Fruit fly (Drosophila melanogaster): ENCODE measurements around the gene CG33269.

CG33269 gene

DNA sequence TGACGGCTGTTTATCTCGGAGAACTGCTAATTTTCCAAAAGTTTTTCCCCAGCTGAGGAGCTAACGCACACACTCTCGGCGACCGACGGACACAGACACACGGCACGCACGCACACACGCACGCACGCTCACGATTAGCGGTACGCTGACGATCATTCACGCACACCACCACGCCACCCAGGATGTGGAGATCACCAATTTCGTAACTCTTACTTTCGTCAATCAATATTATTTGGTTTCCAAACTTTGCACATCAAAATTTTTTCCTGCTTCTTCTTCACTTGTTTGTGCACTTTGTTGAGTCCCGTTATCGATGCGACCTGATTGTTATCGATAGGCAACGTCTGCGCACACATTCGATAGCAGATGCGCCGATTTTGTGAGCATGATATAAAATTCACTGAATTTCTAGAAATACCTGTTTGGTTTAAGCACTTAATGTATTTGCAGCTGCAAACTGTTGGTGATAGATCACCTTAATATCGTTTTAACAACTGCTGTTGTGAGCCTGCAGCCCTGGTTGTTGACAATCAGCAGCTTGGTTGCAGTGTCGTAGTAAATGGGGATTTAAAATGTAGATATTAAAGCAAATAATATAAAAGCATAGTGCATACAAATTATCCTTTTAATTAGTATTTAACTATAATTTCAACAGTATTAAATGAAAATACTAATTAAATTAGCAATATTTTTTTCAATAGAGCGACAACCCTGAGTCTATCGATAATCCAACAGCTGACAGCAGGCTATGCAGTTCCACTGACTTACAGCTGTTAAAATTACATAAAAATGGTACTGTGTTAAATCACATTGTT lies 19.8 kb downstream of the CG33269 start, which contains the start of the genes CG7394 and Mob2 (continued):
- TF ChIP-seq psq (GFP tag; optimal IDR thresholded peaks at IDR 0.05) (peak; percentile 88), rgr (GFP tag; optimal IDR thresholded peaks at IDR 0.05) (peak; percentile 96), Vsx2 (GFP tag; optimal IDR thresholded peaks at IDR 0.05; ENCODE audit: partially characterized antibody) (no peak), N (GFP tag; optimal IDR thresholded peaks at IDR 0.05) (peak; percentile 2), dl (GFP tag; optimal IDR thresholded peaks at IDR 0.05; ENCODE audit: insufficient read depth in 1 of 2, partially characterized antibody in 2 of 2) (no peak), foxo (GFP tag; optimal IDR thresholded peaks at IDR 0.05) (peak; percentile 23 to 92)

DNA sequence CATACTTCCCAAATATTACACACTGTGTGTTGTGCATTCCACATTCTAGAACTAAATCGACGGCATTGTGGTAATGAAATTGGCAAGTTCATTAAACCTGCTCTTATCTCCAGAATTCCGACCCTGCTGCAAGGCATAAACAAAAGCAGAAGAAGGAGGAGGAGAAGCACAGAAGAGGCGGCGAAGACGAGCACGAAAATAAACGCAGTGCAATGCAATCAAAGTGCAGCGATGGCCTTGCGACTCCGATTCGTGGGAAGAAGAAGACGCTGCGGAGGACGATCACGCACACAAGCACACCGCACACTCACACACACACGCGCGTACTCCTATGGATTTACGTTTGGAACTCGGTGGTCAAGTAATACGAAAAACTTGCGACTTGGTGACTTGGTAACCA lies 21.1 kb downstream of the CG33269 start:
- TF ChIP-seq Jra (GFP tag; optimal IDR thresholded peaks at IDR 0.05) = no peak
- TF ChIP-seq Rel (GFP tag; optimal IDR thresholded peaks at IDR 0.05) = no peak
- peak; percentile 53 for TF ChIP-seq Rel (tag; optimal IDR thresholded peaks at IDR 0.05)
- peak; percentile 89 for TF ChIP-seq psq (GFP tag; optimal IDR thresholded peaks at IDR 0.05)
- no peak for TF ChIP-seq sage (GFP tag; optimal IDR thresholded peaks at IDR 0.05)

DNA sequence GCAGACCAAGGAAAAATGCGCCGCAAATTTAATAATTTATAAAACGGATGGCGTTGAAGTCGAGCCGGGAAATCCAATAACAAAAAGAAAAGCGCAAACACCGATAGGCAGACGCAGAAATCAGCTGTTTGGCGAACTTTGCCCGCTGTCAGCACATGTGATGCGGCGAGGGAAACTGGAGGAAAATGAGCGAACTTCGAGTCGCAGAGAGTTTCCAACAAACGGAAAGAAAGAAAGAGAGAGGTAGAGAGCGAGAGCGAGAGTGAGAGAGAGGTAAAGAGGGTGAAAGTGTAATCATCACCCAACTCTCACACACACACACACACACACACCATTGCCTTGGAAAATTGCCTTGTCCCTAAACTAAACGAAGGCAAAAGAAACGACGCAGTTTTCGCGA lies 24.8 kb downstream of the CG33269 start:
- no peak for TF ChIP-seq Hnf4 (GFP tag; optimal IDR thresholded peaks at IDR 0.05)

DNA sequence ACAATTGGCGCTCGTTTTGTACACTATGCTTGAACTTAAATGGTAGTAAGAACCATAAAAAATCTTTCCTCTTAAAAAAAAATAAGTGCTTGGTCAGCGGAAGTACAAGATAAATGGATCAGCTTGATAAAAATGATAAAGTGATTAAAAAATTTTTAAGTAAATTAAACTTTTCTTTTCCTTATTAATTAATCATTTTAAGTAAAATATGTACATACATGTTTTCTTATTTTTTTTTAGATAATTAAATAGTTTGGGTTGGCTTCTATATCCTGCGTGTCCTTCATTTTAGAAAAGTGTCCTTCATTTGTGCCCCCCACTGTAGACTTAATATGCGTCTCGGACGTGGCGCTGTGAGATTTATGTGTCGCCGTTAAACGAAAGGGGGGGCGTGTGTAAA lies 25.4 kb downstream of the CG33269 start:
- TF ChIP-seq br (GFP tag; optimal IDR thresholded peaks at IDR 0.05) (no peak), CrebA (GFP tag; optimal IDR thresholded peaks at IDR 0.05; ENCODE audit: borderline replicate concordance) (no peak), sv (GFP tag; optimal IDR thresholded peaks at IDR 0.05) (peak; percentile 17), GATAd (GFP tag; optimal IDR thresholded peaks at IDR 0.05) (no peak), Mio (GFP tag; optimal IDR thresholded peaks at IDR 0.05) (no peak), dl (GFP tag; optimal IDR thresholded peaks at IDR 0.05; ENCODE audit: insufficient read depth in 1 of 2, partially characterized antibody in 2 of 2) (no peak), Hr78 (GFP tag; optimal IDR thresholded peaks at IDR 0.05) (no peak), jim (GFP tag; optimal IDR thresholded peaks at IDR 0.05) (no peak), dsf (GFP tag; optimal IDR thresholded peaks at IDR 0.05; ENCODE audit: borderline replicate concordance) (no peak), fru (GFP tag; optimal IDR thresholded peaks at IDR 0.05) (peak; percentile 15), sage (GFP tag; optimal IDR thresholded peaks at IDR 0.05) (no peak)

DNA sequence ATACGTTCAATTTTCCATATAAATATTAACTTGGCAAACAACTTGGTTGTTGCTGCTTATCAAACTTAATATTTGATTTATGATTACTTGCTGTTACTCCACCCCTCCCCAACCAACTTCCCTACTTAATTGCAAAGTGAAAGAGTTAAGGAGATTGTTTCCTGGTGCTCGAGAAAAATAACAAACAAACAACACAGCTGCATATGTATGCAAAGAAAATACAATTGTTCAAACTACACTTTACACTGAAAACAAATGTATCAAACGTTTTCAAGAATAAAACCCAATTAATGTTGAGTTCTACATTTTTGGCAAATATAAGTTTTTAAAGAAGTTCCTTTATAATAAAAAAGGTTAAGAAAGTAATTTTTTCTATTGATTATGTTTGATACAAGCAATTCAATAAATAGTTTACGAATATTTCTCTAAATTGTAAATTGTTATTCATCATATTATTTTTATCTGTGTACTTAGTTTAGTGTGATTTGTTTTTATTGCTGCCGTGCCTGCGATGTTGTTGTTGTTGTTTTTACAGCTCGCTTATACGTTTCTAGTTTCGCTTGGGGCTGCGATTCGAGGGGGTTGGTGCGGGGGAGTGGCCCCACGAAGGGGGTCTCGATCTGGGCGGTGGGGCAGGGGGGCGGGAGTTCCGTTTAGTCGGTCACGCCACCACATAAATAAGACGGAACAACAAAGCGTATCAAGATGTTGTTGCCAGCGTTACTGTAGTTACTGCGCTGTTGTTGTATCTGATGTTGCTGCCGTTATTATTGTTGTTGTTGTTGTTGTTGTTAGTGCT lies 26.1 kb downstream of the CG33269 start:
- TF ChIP-seq h (GFP tag; optimal IDR thresholded peaks at IDR 0.05) (no peak), sv (GFP tag; optimal IDR thresholded peaks at IDR 0.05) (peak; percentile 57), HLH106 (tag; optimal IDR thresholded peaks at IDR 0.05) (no peak), Sp1 (GFP tag; optimal IDR thresholded peaks at IDR 0.05) (no peak), dl (GFP tag; optimal IDR thresholded peaks at IDR 0.05; ENCODE audit: insufficient read depth in 1 of 2, partially characterized antibody in 2 of 2) (no peak), Dfd (GFP tag; optimal IDR thresholded peaks at IDR 0.05) (peak; percentile 89)

DNA sequence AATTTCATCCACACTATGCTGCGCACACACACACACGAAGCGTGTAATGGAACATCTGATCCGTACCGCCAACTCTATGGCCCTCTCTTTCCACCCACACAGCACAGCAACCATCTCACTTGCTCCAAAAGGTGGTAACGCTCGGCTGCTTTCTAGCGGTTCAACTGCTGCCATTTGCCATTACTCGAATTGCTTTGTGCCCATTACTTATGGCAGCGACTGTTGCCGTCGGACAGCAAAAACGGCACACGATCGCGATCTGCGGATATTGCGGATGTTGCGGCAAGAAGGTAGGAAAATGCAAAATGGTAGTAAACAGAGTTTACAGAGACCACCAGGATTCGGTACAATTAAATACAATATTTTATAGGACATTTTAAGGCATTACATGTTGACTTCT lies 27.2 kb downstream of the CG33269 start:
- TF ChIP-seq lola (GFP tag; optimal IDR thresholded peaks at IDR 0.05) = no peak
- TF ChIP-seq Hr78 (GFP tag; optimal IDR thresholded peaks at IDR 0.05) = no peak
- TF ChIP-seq foxo (GFP tag; optimal IDR thresholded peaks at IDR 0.05) = no peak
- TF ChIP-seq Hr83 (GFP tag; optimal IDR thresholded peaks at IDR 0.05; ENCODE audit: poor library complexity, severe bottlenecking) = no peak
- no peak for TF ChIP-seq Vsx2 (GFP tag; optimal IDR thresholded peaks at IDR 0.05; ENCODE audit: partially characterized antibody)
- TF ChIP-seq Sp1 (GFP tag; optimal IDR thresholded peaks at IDR 0.05) = no peak
- no peak for TF ChIP-seq tai (GFP tag; optimal IDR thresholded peaks at IDR 0.05)
- TF ChIP-seq HLH106 (tag; optimal IDR thresholded peaks at IDR 0.05) = no peak
- no peak for TF ChIP-seq CG9705 (GFP tag; optimal IDR thresholded peaks at IDR 0.05)
- TF ChIP-seq psq (GFP tag; optimal IDR thresholded peaks at IDR 0.05) = no peak
- TF ChIP-seq dmrt93B (GFP tag; optimal IDR thresholded peaks at IDR 0.05) = no peak
- TF ChIP-seq sv (GFP tag; optimal IDR thresholded peaks at IDR 0.05) = no peak
- no peak for TF ChIP-seq Rel (GFP tag; optimal IDR thresholded peaks at IDR 0.05)
- no peak for TF ChIP-seq Rel (tag; optimal IDR thresholded peaks at IDR 0.05)
- no peak for TF ChIP-seq CG32264 (GFP tag; optimal IDR thresholded peaks at IDR 0.05)
- no peak for TF ChIP-seq woc (GFP tag; optimal IDR thresholded peaks at IDR 0.05)
